Worm (Caenorhabditis elegans): ENCODE results near the gene acr-18.

- TF ChIP-seq nhr-28 (tag; optimal IDR thresholded peaks at IDR 0.05) = no peak
- no peak for TF ChIP-seq ztf-11 (tag; optimal IDR thresholded peaks at IDR 0.05)
- TF ChIP-seq lin-32 (GFP tag; optimal IDR thresholded peaks at IDR 0.05) = no peak
- TF ChIP-seq nhr-2 (tag; optimal IDR thresholded peaks at IDR 0.05) = no peak
- TF ChIP-seq ceh-39 (tag; optimal IDR thresholded peaks at IDR 0.05) = no peak
- no peak for TF ChIP-seq cnd-1 (tag; optimal IDR thresholded peaks at IDR 0.05)
These were observed 12.1 kb upstream of the acr-18 start, which contains the start of gene fbxa-95 for ce11 chrV:15571006-15571526.
